Worm (Caenorhabditis elegans) whole organism, late embryonic: ENCODE measurements around the gene K07B1.7.

ENCODE experiments used
- K09A11.1 ChIP-seq: sonication (generic microtip); optimal IDR thresholded peaks from 2 replicates; lab custom pipeline; 2017; ENCODE audit warnings: antibody characterized with exemption, mild to moderate bottlenecking, missing genetic modification characterization, missing compliant biosample characterization; ENCODE audit not compliant: insufficient read depth
- T23F11.4 ChIP-seq: fragments of 200-800 bp; sonication (Bioruptor generic); optimal IDR thresholded peaks from 2 replicates; lab custom pipeline; 2018; ENCODE audit warnings: mild to moderate bottlenecking, missing genetic modification characterization, missing compliant biosample characterization
- ahr-1 ChIP-seq: sonication (generic microtip); optimal IDR thresholded peaks from 2 replicates; lab custom pipeline; 2016; ENCODE audit warnings: missing genetic modification characterization, missing compliant biosample characterization
- ama-1 ChIP-seq: fragments of 150-350 bp; optimal IDR thresholded peaks from 2 replicates; lab custom pipeline; 2014
- ceh-19 ChIP-seq: fragments of 200-800 bp; sonication (Bioruptor generic); optimal IDR thresholded peaks from 2 replicates; lab custom pipeline; 2018; ENCODE audit warnings: mild to moderate bottlenecking, missing genetic modification characterization, missing compliant biosample characterization
- ceh-22 ChIP-seq: sonication (generic microtip); optimal IDR thresholded peaks from 2 replicates; lab custom pipeline; 2017; ENCODE audit warnings: missing biosample characterization, missing genetic modification characterization
- ceh-31 ChIP-seq: sonication (generic microtip); optimal IDR thresholded peaks from 2 replicates; lab custom pipeline; 2016; ENCODE audit warnings: missing genetic modification characterization, missing compliant biosample characterization
- ceh-34 ChIP-seq: sonication (generic microtip); optimal IDR thresholded peaks from 2 replicates; lab custom pipeline; 2016; ENCODE audit warnings: mild to moderate bottlenecking, missing genetic modification characterization, missing compliant biosample characterization
- ceh-45 ChIP-seq: fragments of 200-800 bp; sonication (Bioruptor generic); IDR thresholded peaks from 2 replicates; pipeline ENCODE4 v1.3.6; 2022; ENCODE audit warnings: missing genetic modification reagents, missing genetic modification characterization, missing compliant biosample characterization
- dmd-4 ChIP-seq: sonication (generic microtip); optimal IDR thresholded peaks from 2 replicates; lab custom pipeline; 2016; ENCODE audit warnings: borderline replicate concordance, missing genetic modification characterization, missing compliant biosample characterization
- dve-1 ChIP-seq: sonication (generic microtip); optimal IDR thresholded peaks from 2 replicates; lab custom pipeline; 2017; ENCODE audit warnings: antibody characterized with exemption, mild to moderate bottlenecking, missing genetic modification characterization, missing compliant biosample characterization
- ets-4 ChIP-seq: sonication (generic microtip); optimal IDR thresholded peaks from 2 replicates; lab custom pipeline; 2016; ENCODE audit warnings: missing genetic modification characterization, missing compliant biosample characterization
- fax-1 ChIP-seq: sonication (generic microtip); optimal IDR thresholded peaks from 2 replicates; lab custom pipeline; 2016; ENCODE audit warnings: missing genotype, missing genetic modification characterization, missing compliant biosample characterization
- fkh-6 ChIP-seq: sonication (generic microtip); optimal IDR thresholded peaks from 2 replicates; lab custom pipeline; 2016; ENCODE audit warnings: missing genetic modification characterization, missing compliant biosample characterization
- gmeb-2 ChIP-seq: sonication (generic microtip); optimal IDR thresholded peaks from 2 replicates; lab custom pipeline; 2016; ENCODE audit warnings: missing genetic modification characterization, inconsistent platforms, missing compliant biosample characterization
- hlh-13 ChIP-seq: fragments of 200-800 bp; sonication (Bioruptor generic); optimal IDR thresholded peaks from 2 replicates; lab custom pipeline; 2018; ENCODE audit warnings: mild to moderate bottlenecking, missing genetic modification characterization, missing compliant biosample characterization
- hlh-30 ChIP-seq: sonication (generic microtip); optimal IDR thresholded peaks from 2 replicates; lab custom pipeline; 2017; ENCODE audit warnings: antibody characterized with exemption, missing genetic modification characterization, missing compliant biosample characterization; ENCODE audit not compliant: insufficient read depth
- hlh-6 ChIP-seq: sonication (generic microtip); optimal IDR thresholded peaks from 2 replicates; lab custom pipeline; 2016; ENCODE audit warnings: missing genotype, missing genetic modification characterization, missing compliant biosample characterization
- lim-6 ChIP-seq: sonication (generic microtip); optimal IDR thresholded peaks from 2 replicates; lab custom pipeline; 2016; ENCODE audit warnings: missing genetic modification characterization, missing compliant biosample characterization
- madf-2 ChIP-seq: sonication (generic microtip); optimal IDR thresholded peaks from 2 replicates; lab custom pipeline; 2017; ENCODE audit warnings: missing genetic modification characterization, missing compliant biosample characterization
- nfya-1 ChIP-seq: sonication (generic microtip); optimal IDR thresholded peaks from 2 replicates; lab custom pipeline; 2017; ENCODE audit warnings: missing genetic modification characterization, mild to moderate bottlenecking, missing compliant biosample characterization, antibody characterized with exemption, moderate library complexity
- nhr-11 ChIP-seq: fragments of 150-350 bp; optimal IDR thresholded peaks from 2 replicates; lab custom pipeline; 2014; ENCODE audit warnings: missing biosample characterization, missing genetic modification characterization
- nhr-232 ChIP-seq: sonication (generic microtip); optimal IDR thresholded peaks from 2 replicates; lab custom pipeline; 2016; ENCODE audit warnings: missing genetic modification characterization, missing compliant biosample characterization
- odd-2 ChIP-seq: sonication (generic microtip); optimal IDR thresholded peaks from 2 replicates; lab custom pipeline; 2017; ENCODE audit warnings: antibody characterized with exemption, mild to moderate bottlenecking, missing genetic modification characterization, missing compliant biosample characterization
- pha-4 ChIP-seq: fragments of 150-350 bp; optimal IDR thresholded peaks from 2 replicates; lab custom pipeline; 2018; ENCODE audit warnings: missing biosample characterization, missing genetic modification reagents, missing genetic modification characterization
- pqm-1 ChIP-seq: sonication (generic microtip); optimal IDR thresholded peaks from 2 replicates; lab custom pipeline; 2016; ENCODE audit warnings: missing genetic modification characterization, missing compliant biosample characterization
- ref-2 ChIP-seq: sonication (generic microtip); optimal IDR thresholded peaks from 2 replicates; lab custom pipeline; 2016; ENCODE audit warnings: missing genetic modification characterization, missing compliant biosample characterization
- sox-4 ChIP-seq: sonication (generic microtip); optimal IDR thresholded peaks from 2 replicates; lab custom pipeline; 2017; ENCODE audit warnings: mild to moderate bottlenecking, missing genetic modification characterization, inconsistent platforms, missing compliant biosample characterization
- tbx-2 ChIP-seq: sonication (generic microtip); optimal IDR thresholded peaks from 2 replicates; lab custom pipeline; 2016; ENCODE audit warnings: missing genetic modification characterization, missing compliant biosample characterization
- ttx-3 ChIP-seq: sonication (generic microtip); optimal IDR thresholded peaks from 2 replicates; lab custom pipeline; 2016; ENCODE audit warnings: missing genetic modification reagents, missing genetic modification characterization, missing compliant biosample characterization
- unc-3 ChIP-seq, 2 experiments: fragments of 200-800 bp in 1 of 2; sonication (Bioruptor generic) in 1 of 2; sonication (generic microtip) in 1 of 2; conservative IDR thresholded peaks in 1 of 2; optimal IDR thresholded peaks in 1 of 2; 2 replicates each; pipeline versions ENCODE4 v1.3.6 to Lab custom; 2016 to 2022; ENCODE audit warnings: missing compliant biosample characterization in 2 of 2, missing genetic modification characterization in 2 of 2, missing genetic modification reagents in 1 of 2
- unc-42 ChIP-seq: sonication (generic microtip); optimal IDR thresholded peaks from 2 replicates; lab custom pipeline; 2016; ENCODE audit warnings: missing genotype, missing genetic modification characterization, missing compliant biosample characterization
- unc-86 ChIP-seq: sonication (generic microtip); optimal IDR thresholded peaks from 2 replicates; lab custom pipeline; 2016; ENCODE audit warnings: missing genetic modification characterization, missing compliant biosample characterization
- zip-5 ChIP-seq: sonication (generic microtip); optimal IDR thresholded peaks from 2 replicates; lab custom pipeline; 2016; ENCODE audit warnings: missing genetic modification characterization, missing compliant biosample characterization

K07B1.7 gene

DNA sequence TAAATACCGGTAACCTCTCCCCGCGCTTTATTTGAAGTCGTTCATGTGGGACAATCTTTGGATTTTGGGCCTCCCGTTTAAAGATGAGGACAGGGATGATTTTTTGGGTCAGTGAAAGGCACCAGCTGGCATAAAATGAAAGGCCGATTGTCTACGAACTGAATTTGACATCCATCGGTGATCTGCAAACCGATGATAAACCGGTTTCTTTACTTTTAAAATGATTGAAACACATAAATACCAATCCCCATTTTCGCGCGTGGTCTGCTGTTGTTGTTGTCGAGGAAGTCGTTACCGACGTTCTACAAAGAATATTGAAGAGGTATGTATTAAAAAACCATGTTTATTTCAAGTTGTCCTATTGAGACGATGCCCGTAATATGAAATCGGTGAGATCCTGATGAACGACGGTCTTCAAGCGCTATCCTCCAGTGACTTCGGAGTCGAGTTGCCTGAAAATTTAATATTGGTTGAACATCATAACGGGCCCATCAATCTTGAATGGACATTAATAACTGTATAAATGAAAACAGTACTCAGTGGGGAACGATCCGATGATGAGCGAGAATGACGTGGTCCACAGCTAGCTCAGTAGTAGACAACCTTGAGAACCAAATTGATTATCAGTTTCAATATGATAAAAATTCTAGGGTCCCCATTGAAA, 3.7 kb downstream of the K07B1.7 start:
- TF ChIP-seq odd-2 (tag; lab: Kevin White, UChicago) (no peak), nhr-11 (tag; lab: Kevin White, UChicago) (no peak), gmeb-2 (tag; lab: Kevin White, UChicago) (no peak)

- TF ChIP-seq unc-3 (GFP tag; conservative IDR thresholded peaks at IDR 0.05; lab: Robert Waterston, UW) (0 out of 2 replicates have a peak, but pooled peaks have one; percentile 28), unc-3 (tag; optimal IDR thresholded peaks at IDR 0.05; lab: Kevin White, UChicago) (no peak), ama-1 (lab: Kevin White, UChicago) (peak; percentile 32), ceh-34 (no peak), unc-86 (tag; lab: Kevin White, UChicago) (no peak)
These were observed 6.4 kb downstream of the K07B1.7 start for ce11 chrV:9340318-9340717.

DNA sequence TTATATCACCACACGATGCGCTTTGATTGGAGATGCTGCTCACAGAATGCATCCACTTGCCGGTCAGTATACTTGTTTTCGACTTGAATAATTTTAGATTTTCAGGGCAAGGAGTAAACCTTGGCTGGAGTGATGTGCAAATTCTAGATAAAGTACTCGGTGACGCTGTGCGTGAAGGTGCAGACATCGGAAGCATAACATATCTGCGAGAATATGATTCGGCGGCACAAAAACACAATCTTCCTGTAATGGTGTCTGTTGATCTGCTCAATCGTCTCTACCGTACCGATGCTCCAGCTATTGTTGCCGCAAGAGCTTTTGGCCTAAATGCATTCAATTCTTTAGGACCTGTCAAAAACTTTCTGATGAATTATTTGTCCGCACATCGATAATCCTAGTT, 8.3 kb downstream of the K07B1.7 start:
- TF ChIP-seq ama-1 (lab: Kevin White, UChicago): peak; percentile 83
- TF ChIP-seq hlh-30 (tag; lab: Kevin White, UChicago): no peak

DNA sequence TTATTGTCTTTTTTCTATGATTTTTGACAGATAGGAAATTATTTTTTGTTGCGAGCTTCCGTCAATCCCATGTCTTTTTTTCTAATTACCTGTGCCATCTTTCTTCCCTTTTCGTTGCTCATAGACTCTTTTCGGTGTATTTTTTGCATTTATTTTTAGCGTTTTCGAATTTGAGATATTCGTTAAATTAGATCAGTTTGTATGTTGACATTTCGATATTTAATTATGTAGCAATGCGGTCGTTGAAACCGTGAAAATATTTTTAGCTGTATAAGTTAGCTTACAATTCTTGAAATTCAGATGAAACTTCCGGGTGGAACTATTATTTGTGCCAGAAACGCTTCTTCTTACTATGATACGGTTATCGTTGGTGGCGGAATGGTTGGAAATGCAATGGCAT, 10.3 kb downstream of the K07B1.7 start, which contains the start of gene coq-6:
coq-6 (plus strand) TSS at position 301 of the 400 bp plus-strand sequence.
- TF ChIP-seq ets-4 (no peak), madf-2 (tag; lab: Kevin White, UChicago) (no peak), fax-1 (no peak), sox-4 (no peak), dmd-4 (tag; lab: Kevin White, UChicago) (no peak), hlh-6 (tag; lab: Kevin White, UChicago) (no peak), zip-5 (tag; lab: Kevin White, UChicago) (no peak), fkh-6 (tag; lab: Kevin White, UChicago) (no peak), ttx-3 (tag; lab: Kevin White, UChicago) (no peak), lim-6 (tag; lab: Kevin White, UChicago) (no peak), tbx-2 (tag; lab: Kevin White, UChicago) (no peak), ceh-45 (no peak), ahr-1 (tag; lab: Kevin White, UChicago) (no peak)

ce11 chrV:9334216-9334615, 12.5 kb downstream of the K07B1.7 start, which contains the start of gene ucp-4:
Gene ucp-4, plus strand, starts transcription at chrV:9334298.
- no peak for TF ChIP-seq dve-1
- no peak for TF ChIP-seq pha-4
- no peak for TF ChIP-seq ceh-34
- no peak for TF ChIP-seq K09A11.1
- no peak for TF ChIP-seq T23F11.4 (GFP tag; lab: Kevin White, UChicago)
- TF ChIP-seq unc-42: no peak
- TF ChIP-seq ref-2 (tag; lab: Kevin White, UChicago): no peak
- TF ChIP-seq fkh-6 (tag; lab: Kevin White, UChicago): no peak
- no peak for TF ChIP-seq hlh-13
- TF ChIP-seq ceh-19: no peak
- no peak for TF ChIP-seq ceh-45
- TF ChIP-seq nfya-1 (tag; lab: Kevin White, UChicago): no peak

DNA sequence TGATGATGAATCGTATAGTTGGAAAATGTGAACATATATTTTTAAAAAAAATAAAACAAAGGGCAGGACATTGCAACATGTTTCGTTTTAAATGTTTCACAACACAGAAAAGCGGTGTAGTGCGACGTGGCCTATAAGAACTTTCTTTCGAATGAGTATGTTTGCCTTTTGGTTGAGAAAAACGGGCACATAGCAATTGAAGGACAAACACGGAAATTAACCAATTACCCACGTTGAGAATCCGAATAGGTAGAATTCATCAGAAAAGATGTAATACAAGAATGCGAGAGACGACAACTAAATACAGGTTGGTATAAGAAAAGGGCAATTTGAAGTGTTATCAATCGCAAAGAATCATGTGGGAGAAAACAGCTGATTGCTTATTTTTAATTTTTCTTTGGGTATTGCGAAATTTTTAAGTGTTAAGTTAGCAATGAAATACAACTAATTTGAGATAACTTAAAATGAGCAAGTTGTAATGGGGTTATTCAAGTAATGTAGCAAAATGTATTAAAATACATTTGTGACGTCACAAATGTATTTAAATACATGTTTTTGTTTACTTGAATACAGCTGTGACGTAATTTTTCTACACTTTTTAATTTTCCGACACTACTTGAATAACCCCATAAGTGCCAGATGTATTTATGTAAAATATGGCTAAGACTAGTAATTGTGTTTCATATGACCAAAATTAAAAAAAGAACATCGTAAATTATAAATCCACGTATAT, 13.3 kb downstream of the K07B1.7 start, which contains the start of gene acl-14:
acl-14 (minus strand) TSS at position 316 of the 733 bp plus-strand sequence.
- no peak for TF ChIP-seq ceh-19
- TF ChIP-seq pha-4: no peak
- TF ChIP-seq pqm-1 (tag; lab: Kevin White, UChicago): no peak
- TF ChIP-seq nhr-232: no peak
- TF ChIP-seq ceh-22 (tag; lab: Kevin White, UChicago): no peak
- TF ChIP-seq odd-2 (tag; lab: Kevin White, UChicago): no peak
- TF ChIP-seq madf-2 (tag; lab: Kevin White, UChicago): no peak
- no peak for TF ChIP-seq ceh-31 (tag; lab: Kevin White, UChicago)
- TF ChIP-seq, all 69 proteins: peak for 0
